Worm (Caenorhabditis elegans): ENCODE data around the gene rpl-38.

The rpl-38 gene

ce11 chrV:15511613-15512216 is at the start of gene rpl-38 (continued):
- TF ChIP-seq nhr-20 (tag; optimal IDR thresholded peaks at IDR 0.05) (peak; percentile 86), pag-3 (tag; optimal IDR thresholded peaks at IDR 0.05; ENCODE audit: borderline replicate concordance, insufficient read depth) (no peak), skn-1 (tag; optimal IDR thresholded peaks at IDR 0.05) (peak; percentile 76), snpc-4 (tag; optimal IDR thresholded peaks at IDR 0.05) (peak; percentile 69), vab-15 (tag; optimal IDR thresholded peaks at IDR 0.05) (peak; percentile 22), alr-1 (tag; optimal IDR thresholded peaks at IDR 0.05; ENCODE audit: borderline replicate concordance) (no peak), ces-1 (GFP tag; optimal IDR thresholded peaks at IDR 0.05) (peak; percentile 17), unc-98 (GFP tag; IDR thresholded peaks at IDR 0.05) (no peak), ceh-82 (tag; optimal IDR thresholded peaks at IDR 0.05) (peak; percentile 82 to 92 (median 82)), nhr-76 (tag; optimal IDR thresholded peaks at IDR 0.05) (no peak), nhr-11 (tag; optimal IDR thresholded peaks at IDR 0.05) (peak; percentile 42), ztf-4 (tag; optimal IDR thresholded peaks at IDR 0.05) (peak; percentile 50), tbx-2 (tag; optimal IDR thresholded peaks at IDR 0.05) (peak; percentile 79), tlp-1 (tag; optimal IDR thresholded peaks at IDR 0.05) (no peak), mep-1 (tag; optimal IDR thresholded peaks at IDR 0.05) (peak; percentile 91), ets-5 (GFP tag; IDR thresholded peaks at IDR 0.05) (no peak), C04F5.9 (tag; optimal IDR thresholded peaks at IDR 0.05) (peak; percentile 47), fos-1 (tag; optimal IDR thresholded peaks at IDR 0.05) (peak; percentile 68), sup-37 (GFP tag; optimal IDR thresholded peaks at IDR 0.05) (peak; percentile 29), lsy-2 (tag; optimal IDR thresholded peaks at IDR 0.05) (peak; percentile 99), unc-86 (tag; optimal IDR thresholded peaks at IDR 0.05) (peak; percentile 78), nhr-19 (GFP tag; conservative IDR thresholded peaks at IDR 0.05) (peak; percentile 86), zag-1 (tag; optimal IDR thresholded peaks at IDR 0.05) (no peak), Y116A8C.19 (tag; optimal IDR thresholded peaks at IDR 0.05; ENCODE audit: borderline replicate concordance) (no peak), sox-4 (tag; optimal IDR thresholded peaks at IDR 0.05) (no peak), unc-62 (GFP tag; optimal IDR thresholded peaks at IDR 0.05) (no peak), sptf-1 (tag; optimal IDR thresholded peaks at IDR 0.05) (no peak), dsc-1 (tag; optimal IDR thresholded peaks at IDR 0.05) (peak; percentile 76), xbp-1 (tag; optimal IDR thresholded peaks at IDR 0.05) (peak; percentile 78), unc-30 (tag; optimal IDR thresholded peaks at IDR 0.05) (no peak), ceh-90 (tag; optimal IDR thresholded peaks at IDR 0.05) (no peak), C34B4.2 (tag; optimal IDR thresholded peaks at IDR 0.05) (no peak), ceh-88 (GFP tag; IDR thresholded peaks at IDR 0.05) (no peak)

- no peak for TF ChIP-seq pax-3 (tag; optimal IDR thresholded peaks at IDR 0.05)
- TF ChIP-seq unc-130 (tag; optimal IDR thresholded peaks at IDR 0.05): no peak
These were observed 47.6 kb upstream of the rpl-38 start, which contains the start of gene rocf-1 for ce11 chrV:15464402-15464801. Gene rocf-1, minus strand, starts transcription at chrV:15464502.

ce11 chrV:15465032-15465727 is 46.8 kb upstream of the rpl-38 start, which contains the start of gene pqn-71:
Gene pqn-71, plus strand, starts transcription at chrV:15465677.
- TF ChIP-seq ets-5 (GFP tag; IDR thresholded peaks at IDR 0.05) (no peak), fkh-4 (tag; optimal IDR thresholded peaks at IDR 0.05; ENCODE audit: borderline replicate concordance) (no peak), ztf-4 (tag; optimal IDR thresholded peaks at IDR 0.05) (no peak), sox-4 (tag; optimal IDR thresholded peaks at IDR 0.05) (peak; percentile 45), sup-37 (GFP tag; optimal IDR thresholded peaks at IDR 0.05) (peak; percentile 41), ceh-90 (tag; optimal IDR thresholded peaks at IDR 0.05) (peak; percentile 25), nhr-12 (tag; optimal IDR thresholded peaks at IDR 0.05) (no peak), xbp-1 (tag; optimal IDR thresholded peaks at IDR 0.05) (peak; percentile 65), fkh-10 (GFP tag; optimal IDR thresholded peaks at IDR 0.05) (no peak), dsc-1 (tag; optimal IDR thresholded peaks at IDR 0.05) (peak; percentile 79), nhr-20 (tag; optimal IDR thresholded peaks at IDR 0.05) (peak; percentile 85), lir-3 (tag; optimal IDR thresholded peaks at IDR 0.05; ENCODE audit: poor library complexity) (peak; percentile 44), zip-4 (GFP tag; optimal IDR thresholded peaks at IDR 0.05) (peak; percentile 33), Y116A8C.19 (tag; optimal IDR thresholded peaks at IDR 0.05; ENCODE audit: borderline replicate concordance) (no peak), egl-13 (tag; optimal IDR thresholded peaks at IDR 0.05) (peak; percentile 72), swsn-7 (tag; optimal IDR thresholded peaks at IDR 0.05) (peak; percentile 78), snu-23 (GFP tag; optimal IDR thresholded peaks at IDR 0.05) (peak; percentile 90), sptf-1 (tag; optimal IDR thresholded peaks at IDR 0.05) (no peak), unc-30 (tag; optimal IDR thresholded peaks at IDR 0.05) (no peak), ceh-88 (GFP tag; IDR thresholded peaks at IDR 0.05) (0 out of 2 replicates have a peak, but pooled peaks have one; percentile 43), pag-3 (tag; optimal IDR thresholded peaks at IDR 0.05; ENCODE audit: borderline replicate concordance, insufficient read depth) (no peak), lsy-2 (tag; optimal IDR thresholded peaks at IDR 0.05) (no peak), lin-13 (GFP tag; optimal IDR thresholded peaks at IDR 0.05) (peak; percentile 54), aha-1 (tag; optimal IDR thresholded peaks at IDR 0.05) (no peak), nhr-237 (tag; optimal IDR thresholded peaks at IDR 0.05) (no peak), lin-35 (GFP tag; optimal IDR thresholded peaks at IDR 0.05) (peak; percentile 42 to 75)

Data from whole organism, L1 larva.